Worm (Caenorhabditis elegans) whole organism, early embryonic: ENCODE data around the gene T13B5.9.

Experiments used
- B0310.2 ChIP-seq: sonication (generic microtip); optimal IDR thresholded peaks from 2 replicates; lab custom pipeline; 2016; ENCODE audit warnings: mild to moderate bottlenecking, missing genetic modification characterization, missing compliant biosample characterization
- F13C5.2 ChIP-seq: sonication (generic microtip); optimal IDR thresholded peaks from 2 replicates; lab custom pipeline; 2017; ENCODE audit warnings: mild to moderate bottlenecking, missing genetic modification characterization, inconsistent platforms, missing compliant biosample characterization
- aly-1 ChIP-seq: sonication (generic microtip); optimal IDR thresholded peaks from 2 replicates; lab custom pipeline; 2016; ENCODE audit warnings: missing genetic modification characterization, missing compliant biosample characterization
- ama-1 ChIP-seq: fragments of 150-350 bp; optimal IDR thresholded peaks from 2 replicates; lab custom pipeline; 2014
- ceh-13 ChIP-seq: fragments of 200-800 bp; sonication (Bioruptor generic); optimal IDR thresholded peaks from 2 replicates; lab custom pipeline; 2018; ENCODE audit warnings: mild to moderate bottlenecking, missing genetic modification characterization, missing compliant biosample characterization
- ceh-36 ChIP-seq: sonication (generic microtip); optimal IDR thresholded peaks from 2 replicates; lab custom pipeline; 2016; ENCODE audit warnings: missing genetic modification characterization, inconsistent platforms, missing compliant biosample characterization
- ets-7 ChIP-seq: sonication (generic microtip); optimal IDR thresholded peaks from 2 replicates; lab custom pipeline; 2016; ENCODE audit warnings: missing genotype, missing genetic modification characterization, missing compliant biosample characterization
- flt-1 ChIP-seq: fragments of 200-800 bp; sonication (Bioruptor generic); IDR thresholded peaks from 2 replicates; pipeline ENCODE4 v1.3.6; 2022; ENCODE audit warnings: missing genetic modification characterization, missing compliant biosample characterization
- hmbx-1 ChIP-seq: sonication (generic microtip); optimal IDR thresholded peaks from 2 replicates; lab custom pipeline; 2016; ENCODE audit warnings: mild to moderate bottlenecking, missing genetic modification characterization, missing compliant biosample characterization
- hmg-4 ChIP-seq: fragments of 200-800 bp; sonication (Bioruptor generic); optimal IDR thresholded peaks from 2 replicates; lab custom pipeline; 2018; ENCODE audit warnings: mild to moderate bottlenecking, missing genetic modification characterization, missing compliant biosample characterization
- hnd-1 ChIP-seq: sonication (generic microtip); optimal IDR thresholded peaks from 2 replicates; lab custom pipeline; 2016; ENCODE audit warnings: missing genetic modification characterization, missing compliant biosample characterization
- pes-1 ChIP-seq: fragments of 200-800 bp; sonication (Bioruptor generic); IDR thresholded peaks from 2 replicates; pipeline ENCODE4 v1.3.6; 2022; ENCODE audit warnings: missing genetic modification reagents, missing genetic modification characterization, missing compliant biosample characterization
- scrt-1 ChIP-seq: fragments of 200-800 bp; sonication (Bioruptor generic); IDR thresholded peaks from 2 replicates; pipeline ENCODE4 v1.3.6; 2022; ENCODE audit warnings: missing genetic modification characterization, missing compliant biosample characterization
- sea-1 ChIP-seq: fragments of 200-800 bp; sonication (Bioruptor generic); conservative IDR thresholded peaks from 2 replicates; pipeline ENCODE4 v1.3.6; 2022; ENCODE audit warnings: missing genetic modification characterization, missing compliant biosample characterization
- tbx-11 ChIP-seq: fragments of 200-800 bp; sonication (Bioruptor generic); IDR thresholded peaks from 2 replicates; pipeline ENCODE4 v1.3.6; 2022; ENCODE audit warnings: missing genetic modification characterization, missing compliant biosample characterization
- tbx-37 ChIP-seq: fragments of 200-800 bp; sonication (Bioruptor generic); conservative IDR thresholded peaks from 2 replicates; pipeline ENCODE4 v1.3.6; 2022; ENCODE audit warnings: missing genetic modification reagents, missing genetic modification characterization, missing compliant biosample characterization
- tra-4 ChIP-seq: sonication (generic microtip); optimal IDR thresholded peaks from 2 replicates; lab custom pipeline; 2017; ENCODE audit warnings: missing genetic modification characterization, missing compliant biosample characterization

The T13B5.9 gene

ce11 chrII:1085546-1085945 is 18.8 kb downstream of the T13B5.9 start:
- TF ChIP-seq hmbx-1 (no peak), ets-7 (tag; lab: Kevin White, UChicago) (no peak), tbx-11 (GFP tag; lab: Robert Waterston, UW) (no peak), F13C5.2 (tag; lab: Kevin White, UChicago) (no peak), ceh-13 (GFP tag; lab: Kevin White, UChicago) (no peak), sea-1 (GFP tag; lab: Robert Waterston, UW) (no peak), B0310.2 (tag; lab: Kevin White, UChicago) (no peak), ceh-36 (tag; lab: Kevin White, UChicago) (no peak), tbx-37 (GFP tag; lab: Robert Waterston, UW) (no peak), scrt-1 (GFP tag; lab: Robert Waterston, UW) (no peak), hmg-4 (no peak)

ce11 chrII:1084899-1085298 is 19.4 kb downstream of the T13B5.9 start:
- TF ChIP-seq F13C5.2 (tag; lab: Kevin White, UChicago): no peak
- no peak for TF ChIP-seq sea-1 (GFP tag; lab: Robert Waterston, UW)

ce11 chrII:1082859-1083258 is 21.4 kb downstream of the T13B5.9 start, which contains the start of gene K02E7.1:
TSS of gene K02E7.1 (plus strand) at chrII:1083159.
- TF ChIP-seq tbx-37 (GFP tag; lab: Robert Waterston, UW) (no peak), sea-1 (GFP tag; lab: Robert Waterston, UW) (no peak), hnd-1 (tag; lab: Kevin White, UChicago) (no peak), tbx-11 (GFP tag; lab: Robert Waterston, UW) (no peak), F13C5.2 (tag; lab: Kevin White, UChicago) (no peak), flt-1 (GFP tag; lab: Robert Waterston, UW) (no peak), ceh-36 (tag; lab: Kevin White, UChicago) (no peak)

ce11 chrII:1075424-1075823 is 28.9 kb downstream of the T13B5.9 start, which contains the start of gene K02E7.11:
TSS of gene K02E7.11 (minus strand) at chrII:1075524.
- TF ChIP-seq tbx-11 (GFP tag; lab: Robert Waterston, UW): no peak
- no peak for TF ChIP-seq ceh-36 (tag; lab: Kevin White, UChicago)
- no peak for TF ChIP-seq hmbx-1
- TF ChIP-seq F13C5.2 (tag; lab: Kevin White, UChicago): no peak
- no peak for TF ChIP-seq B0310.2 (tag; lab: Kevin White, UChicago)
- no peak for TF ChIP-seq hmg-4
- TF ChIP-seq scrt-1 (GFP tag; lab: Robert Waterston, UW): no peak
- no peak for TF ChIP-seq ets-7 (tag; lab: Kevin White, UChicago)
- TF ChIP-seq aly-1: no peak
- no peak for TF ChIP-seq ama-1 (lab: Kevin White, UChicago)
- no peak for TF ChIP-seq flt-1 (GFP tag; lab: Robert Waterston, UW)
- no peak for TF ChIP-seq hnd-1 (tag; lab: Kevin White, UChicago)

- TF ChIP-seq tra-4 (tag; lab: Kevin White, UChicago) (no peak), sea-1 (GFP tag; lab: Robert Waterston, UW) (no peak), ceh-13 (GFP tag; lab: Kevin White, UChicago) (no peak), aly-1 (no peak), ama-1 (lab: Kevin White, UChicago) (no peak), tbx-11 (GFP tag; lab: Robert Waterston, UW) (no peak), scrt-1 (GFP tag; lab: Robert Waterston, UW) (no peak), hmbx-1 (no peak), hnd-1 (tag; lab: Kevin White, UChicago) (no peak), ets-7 (tag; lab: Kevin White, UChicago) (no peak), ceh-36 (tag; lab: Kevin White, UChicago) (no peak), hmg-4 (no peak), flt-1 (GFP tag; lab: Robert Waterston, UW) (no peak), pes-1 (GFP tag; lab: Robert Waterston, UW) (no peak), tbx-37 (GFP tag; lab: Robert Waterston, UW) (no peak), B0310.2 (tag; lab: Kevin White, UChicago) (no peak), F13C5.2 (tag; lab: Kevin White, UChicago) (no peak)
These were observed 32.2 kb downstream of the T13B5.9 start, which contains the start of gene K02E7.4 for ce11 chrII:1072106-1072505. TSS of gene K02E7.4 (plus strand) at chrII:1072406.

ce11 chrII:1071432-1071831 is 32.9 kb downstream of the T13B5.9 start:
- TF ChIP-seq aly-1: no peak
- no peak for TF ChIP-seq tbx-11 (GFP tag; lab: Robert Waterston, UW)
- no peak for TF ChIP-seq F13C5.2 (tag; lab: Kevin White, UChicago)
- TF ChIP-seq hmbx-1: no peak
- no peak for TF ChIP-seq ets-7 (tag; lab: Kevin White, UChicago)
- no peak for TF ChIP-seq ama-1 (lab: Kevin White, UChicago)
- TF ChIP-seq tbx-37 (GFP tag; lab: Robert Waterston, UW): no peak
- TF ChIP-seq hmg-4: no peak
- no peak for TF ChIP-seq ceh-13 (GFP tag; lab: Kevin White, UChicago)
- no peak for TF ChIP-seq tra-4 (tag; lab: Kevin White, UChicago)
- no peak for TF ChIP-seq hnd-1 (tag; lab: Kevin White, UChicago)

ce11 chrII:1070875-1071274 is 33.4 kb downstream of the T13B5.9 start, which contains the start of gene K02E7.12:
TSS of gene K02E7.12 (plus strand) at chrII:1071175.
- TF ChIP-seq tbx-37 (GFP tag; lab: Robert Waterston, UW) (no peak), hmg-4 (no peak), scrt-1 (GFP tag; lab: Robert Waterston, UW) (no peak), tbx-11 (GFP tag; lab: Robert Waterston, UW) (no peak), sea-1 (GFP tag; lab: Robert Waterston, UW) (no peak), F13C5.2 (tag; lab: Kevin White, UChicago) (no peak), hnd-1 (tag; lab: Kevin White, UChicago) (no peak), tra-4 (tag; lab: Kevin White, UChicago) (no peak), flt-1 (GFP tag; lab: Robert Waterston, UW) (no peak), ets-7 (tag; lab: Kevin White, UChicago) (no peak), ceh-36 (tag; lab: Kevin White, UChicago) (no peak), B0310.2 (tag; lab: Kevin White, UChicago) (no peak), pes-1 (GFP tag; lab: Robert Waterston, UW) (no peak), aly-1 (no peak), ceh-13 (GFP tag; lab: Kevin White, UChicago) (no peak)
